Fruit fly (Drosophila melanogaster) whole organism, embryonic: ENCODE measurements around the gene Shaw.

ENCODE experiments used
- Aef1 ChIP-seq: fragments of 200-800 bp; sonication (Bioruptor generic); IDR thresholded peaks from 3 replicates; pipeline ENCODE4 v1.3.6; 2022; ENCODE audit warnings: missing biosample characterization, missing genetic modification characterization
- Atf6 ChIP-seq: fragments of 200-800 bp; sonication (Bioruptor generic); IDR thresholded peaks from 2 replicates; pipeline ENCODE4 v1.3.6; 2022; ENCODE audit warnings: missing biosample characterization, missing genetic modification characterization
- CG1024 ChIP-seq: fragments of 200-800 bp; sonication (Bioruptor generic); IDR thresholded peaks from 2 replicates; pipeline ENCODE4 v1.3.6; 2022; ENCODE audit warnings: missing biosample characterization, missing genetic modification characterization
- CG10543 ChIP-seq: fragments of 200-800 bp; sonication (Bioruptor generic); optimal IDR thresholded peaks from 3 replicates; lab custom pipeline; 2017; ENCODE audit warnings: missing biosample characterization, mild to moderate bottlenecking, missing genetic modification characterization, moderate library complexity
- CG15269 ChIP-seq: fragments of 200-800 bp; sonication (Bioruptor generic); optimal IDR thresholded peaks from 2 replicates; lab custom pipeline; 2018; ENCODE audit warnings: missing biosample characterization, mild to moderate bottlenecking, missing genetic modification characterization, moderate library complexity
- CG1529 ChIP-seq: fragments of 200-800 bp; sonication (Bioruptor generic); optimal IDR thresholded peaks from 3 replicates; lab custom pipeline; 2018; ENCODE audit warnings: missing biosample characterization, missing genetic modification characterization
- CG15479 ChIP-seq: fragments of 200-800 bp; sonication (Bioruptor generic); optimal IDR thresholded peaks from 3 replicates; lab custom pipeline; 2019; ENCODE audit warnings: missing biosample characterization, mild to moderate bottlenecking, missing genetic modification characterization, moderate library complexity
- CG17612 ChIP-seq: fragments of 200-800 bp; sonication (Bioruptor generic); IDR thresholded peaks from 2 replicates; pipeline ENCODE4 v1.3.6; 2022; ENCODE audit warnings: missing biosample characterization, missing genetic modification characterization
- CG17829 ChIP-seq: fragments of 200-800 bp; optimal IDR thresholded peaks from 2 replicates; lab custom pipeline; 2019; ENCODE audit warnings: missing biosample characterization, mild to moderate bottlenecking, missing genetic modification characterization, moderate library complexity
- CG1792 ChIP-seq: fragments of 200-800 bp; sonication (Bioruptor generic); optimal IDR thresholded peaks from 2 replicates; lab custom pipeline; 2016; ENCODE audit warnings: missing biosample characterization, missing genetic modification characterization
- CG2120 ChIP-seq: fragments of 200-800 bp; sonication (Bioruptor generic); optimal IDR thresholded peaks from 3 replicates; lab custom pipeline; 2016; ENCODE audit warnings: missing biosample characterization, missing genetic modification characterization
- CG32532 ChIP-seq: fragments of 200-800 bp; sonication (Bioruptor generic); IDR thresholded peaks from 2 replicates; pipeline ENCODE4 v1.3.6; 2022; ENCODE audit warnings: missing biosample characterization, missing genetic modification characterization
- CG32767 ChIP-seq: fragments of 200-800 bp; sonication (Bioruptor generic); IDR thresholded peaks from 2 replicates; pipeline ENCODE4 v1.3.6; 2022; ENCODE audit warnings: missing biosample characterization, missing genetic modification characterization
- CG3407 ChIP-seq: fragments of 200-800 bp; sonication (Bioruptor generic); optimal IDR thresholded peaks from 2 replicates; lab custom pipeline; 2018; ENCODE audit warnings: missing biosample characterization, mild to moderate bottlenecking, missing genetic modification characterization
- CG3995 ChIP-seq: fragments of 200-800 bp; sonication (Bioruptor generic); optimal IDR thresholded peaks from 3 replicates; lab custom pipeline; 2016; ENCODE audit warnings: missing biosample characterization, missing genetic modification characterization
- CG4707 ChIP-seq: fragments of 200-800 bp; sonication (Bioruptor generic); optimal IDR thresholded peaks from 2 replicates; lab custom pipeline; 2018; ENCODE audit warnings: missing biosample characterization, mild to moderate bottlenecking, missing genetic modification characterization, moderate library complexity
- CG4854 ChIP-seq: fragments of 200-800 bp; sonication (Bioruptor generic); optimal IDR thresholded peaks from 2 replicates; lab custom pipeline; 2016; ENCODE audit warnings: missing biosample characterization, missing genetic modification characterization, inconsistent platforms
- CG5953 ChIP-seq: fragments of 200-800 bp; sonication (Bioruptor generic); IDR thresholded peaks from 2 replicates; pipeline ENCODE4 v1.3.6; 2022; ENCODE audit warnings: missing biosample characterization, missing genetic modification characterization
- CG7357 ChIP-seq: fragments of 200-800 bp; sonication (Bioruptor generic); IDR thresholded peaks from 3 replicates; pipeline ENCODE4 v1.3.6; 2022; ENCODE audit warnings: missing biosample characterization, missing genetic modification characterization
- CG8290 ChIP-seq, 3 experiments: fragments of 200-800 bp; sonication (Bioruptor generic); optimal IDR thresholded peaks; 2 replicates each; lab custom pipeline; 2016 to 2019; ENCODE audit warnings: missing biosample characterization in 3 of 3, missing genetic modification characterization in 3 of 3, mild to moderate bottlenecking in 2 of 3, moderate library complexity in 1 of 3
- CG8359 ChIP-seq: fragments of 200-800 bp; sonication (Bioruptor generic); optimal IDR thresholded peaks from 2 replicates; lab custom pipeline; 2017; ENCODE audit warnings: missing biosample characterization, mild to moderate bottlenecking, missing genetic modification characterization, borderline replicate concordance
- CG9215 ChIP-seq: fragments of 200-800 bp; sonication (Bioruptor generic); IDR thresholded peaks from 2 replicates; pipeline ENCODE4 v1.3.6; 2022; ENCODE audit warnings: missing biosample characterization, missing genetic modification characterization
- CG9727 ChIP-seq: fragments of 200-800 bp; sonication (Bioruptor generic); optimal IDR thresholded peaks from 3 replicates; lab custom pipeline; 2017; ENCODE audit warnings: missing biosample characterization, mild to moderate bottlenecking, missing genetic modification characterization
- CG9932 ChIP-seq: fragments of 200-800 bp; sonication (Bioruptor generic); IDR thresholded peaks from 2 replicates; pipeline ENCODE4 v1.3.6; 2022; ENCODE audit warnings: missing biosample characterization, missing genetic modification characterization
- CoRest ChIP-seq: fragments of 200-800 bp; sonication (Bioruptor generic); optimal IDR thresholded peaks from 3 replicates; lab custom pipeline; 2018; ENCODE audit warnings: missing biosample characterization, mild to moderate bottlenecking, missing genetic modification characterization, moderate library complexity
- HLH3B ChIP-seq: fragments of 200-800 bp; sonication (Bioruptor generic); IDR thresholded peaks from 2 replicates; pipeline ENCODE4 v1.3.6; 2022; ENCODE audit warnings: missing biosample characterization, missing genetic modification characterization
- Hr78 ChIP-seq, 2 experiments: fragments of 200-800 bp in 1 of 2; fragments of >200 bp in 1 of 2; sonication (Bioruptor generic) in 1 of 2; optimal IDR thresholded peaks; 2 replicates each; lab custom pipeline; 2017 to 2019; ENCODE audit warnings: missing biosample characterization in 2 of 2, missing genetic modification characterization in 2 of 2, mild to moderate bottlenecking in 1 of 2, moderate library complexity in 1 of 2
- Hsf ChIP-seq: fragments of 200-800 bp; sonication (Bioruptor generic); optimal IDR thresholded peaks from 3 replicates; lab custom pipeline; 2016; ENCODE audit warnings: missing biosample characterization, missing genetic modification characterization
- ash1 ChIP-seq: fragments of 200-800 bp; sonication (Bioruptor generic); optimal IDR thresholded peaks from 2 replicates; lab custom pipeline; 2018; ENCODE audit warnings: missing biosample characterization, mild to moderate bottlenecking, missing genetic modification characterization
- bab2 ChIP-seq: fragments of 200-800 bp; sonication (Bioruptor generic); optimal IDR thresholded peaks from 2 replicates; lab custom pipeline; 2016; ENCODE audit warnings: missing biosample characterization, missing genetic modification characterization
- bcd ChIP-seq: fragments of 200-800 bp; sonication (Bioruptor generic); optimal IDR thresholded peaks from 2 replicates; lab custom pipeline; 2017; ENCODE audit warnings: missing biosample characterization, mild to moderate bottlenecking, missing genetic modification characterization
- bowl ChIP-seq: fragments of 200-800 bp; sonication (Bioruptor generic); IDR thresholded peaks from 2 replicates; pipeline ENCODE4 v1.3.6; 2022; ENCODE audit warnings: missing biosample characterization, missing genetic modification characterization
- cas ChIP-seq: fragments of 200-800 bp; sonication (Bioruptor generic); IDR thresholded peaks from 2 replicates; pipeline ENCODE4 v1.3.6; 2022; ENCODE audit warnings: missing biosample characterization, missing genetic modification characterization
- chinmo ChIP-seq: fragments of 200-800 bp; sonication (Bioruptor generic); IDR thresholded peaks from 4 replicates; pipeline ENCODE4 v1.3.6; 2022; ENCODE audit warnings: missing biosample characterization, missing genetic modification characterization; ENCODE audit not compliant: partially characterized antibody
- ci ChIP-seq: fragments of 200-800 bp; sonication (Bioruptor generic); IDR thresholded peaks from 3 replicates; pipeline ENCODE4 v1.3.6; 2022; ENCODE audit warnings: missing biosample characterization, missing genetic modification characterization
- da ChIP-seq: fragments of 200-800 bp; sonication (Bioruptor generic); optimal IDR thresholded peaks from 2 replicates; lab custom pipeline; 2016; ENCODE audit warnings: missing biosample characterization, missing genetic modification characterization
- disco-r ChIP-seq: fragments of 200-800 bp; sonication (Bioruptor generic); optimal IDR thresholded peaks from 2 replicates; lab custom pipeline; 2016; ENCODE audit warnings: missing biosample characterization, missing genetic modification characterization
- en ChIP-seq: fragments of 200-800 bp; sonication (Bioruptor generic); optimal IDR thresholded peaks from 2 replicates; lab custom pipeline; 2016; ENCODE audit warnings: missing biosample characterization, missing genetic modification characterization
- fru ChIP-seq: fragments of >200 bp; optimal IDR thresholded peaks from 2 replicates; lab custom pipeline; 2017
- grn ChIP-seq: fragments of 200-800 bp; sonication (Bioruptor generic); optimal IDR thresholded peaks from 3 replicates; lab custom pipeline; 2017; ENCODE audit warnings: missing biosample characterization, missing genetic modification characterization
- nerfin-1 ChIP-seq: fragments of 200-800 bp; sonication (Bioruptor generic); optimal IDR thresholded peaks from 3 replicates; lab custom pipeline; 2019; ENCODE audit warnings: missing biosample characterization, mild to moderate bottlenecking, missing genetic modification characterization, moderate library complexity
- nerfin-2 ChIP-seq: fragments of 200-800 bp; sonication (Bioruptor generic); IDR thresholded peaks from 2 replicates; pipeline ENCODE4 v1.3.6; 2022; ENCODE audit warnings: missing biosample characterization, missing genetic modification characterization; ENCODE audit not compliant: partially characterized antibody
- pros ChIP-seq: fragments of 200-800 bp; sonication (Bioruptor generic); optimal IDR thresholded peaks from 3 replicates; lab custom pipeline; 2019; ENCODE audit warnings: missing biosample characterization, mild to moderate bottlenecking, missing genetic modification characterization, moderate library complexity
- sc ChIP-seq, 3 experiments: fragments of >200 bp in 2 of 3; fragments of 200-800 bp in 1 of 3; sonication (Bioruptor generic) in 1 of 3; optimal IDR thresholded peaks; 2 replicates in 2 of 3; 3 replicates in 1 of 3; lab custom pipeline; 2017; ENCODE audit warnings: mild to moderate bottlenecking in 1 of 3, missing biosample characterization in 1 of 3, missing genetic modification characterization in 1 of 3, missing genetic modification reagents in 1 of 3
- slbo ChIP-seq: fragments of 200-800 bp; sonication (Bioruptor generic); IDR thresholded peaks from 2 replicates; pipeline ENCODE4 v1.3.6; 2022; ENCODE audit warnings: missing biosample characterization, missing genetic modification characterization
- slp2 ChIP-seq: fragments of 200-800 bp; sonication (Bioruptor generic); optimal IDR thresholded peaks from 2 replicates; lab custom pipeline; 2016; ENCODE audit warnings: missing biosample characterization, missing genetic modification characterization
- tap ChIP-seq: fragments of 200-800 bp; optimal IDR thresholded peaks from 3 replicates; lab custom pipeline; 2019; ENCODE audit warnings: missing biosample characterization, mild to moderate bottlenecking, missing genetic modification characterization, moderate library complexity
- ttk ChIP-seq: fragments of 200-800 bp; sonication (Bioruptor generic); IDR thresholded peaks from 2 replicates; pipeline ENCODE4 v2.1.2; 2022; ENCODE audit warnings: missing biosample characterization, missing genetic modification characterization
- tup ChIP-seq: fragments of 200-800 bp; sonication (Bioruptor generic); optimal IDR thresholded peaks from 2 replicates; lab custom pipeline; 2016; ENCODE audit warnings: missing biosample characterization, mild to moderate bottlenecking, missing genetic modification characterization, moderate library complexity

Shaw gene

DNA sequence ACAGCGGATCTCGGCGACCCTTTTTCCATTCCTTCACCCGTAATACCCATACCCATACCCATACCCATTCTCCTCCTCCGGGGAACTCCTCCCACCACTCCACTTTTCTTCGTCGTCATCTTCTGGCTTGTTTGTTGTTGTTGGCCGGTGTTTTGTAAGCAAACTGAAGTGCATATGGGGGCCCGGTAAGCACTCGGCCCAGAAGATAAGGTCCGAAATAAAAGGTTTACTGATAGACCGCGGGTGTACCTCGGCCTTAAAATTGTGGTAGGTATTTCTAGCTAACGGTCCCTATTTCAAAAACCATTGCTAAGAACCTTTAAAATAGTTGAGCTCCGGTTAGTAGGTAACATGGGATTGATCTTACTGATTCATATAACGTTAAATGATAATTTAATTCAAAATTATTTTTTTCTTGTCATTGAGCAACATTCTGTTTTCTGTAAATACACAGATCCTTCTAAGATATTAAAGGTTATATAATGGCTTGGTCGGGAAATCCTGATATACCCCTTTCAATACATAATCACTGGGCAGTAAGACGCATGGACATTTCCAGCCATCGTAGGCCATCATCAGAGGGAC is 57.9 kb downstream of the Shaw start (continued):
- TF ChIP-seq chinmo (GFP tag; lab: Robert Waterston, UW) (no peak), CG8359 (GFP tag; lab: Kevin White, UChicago) (no peak), CG17612 (GFP tag; lab: Robert Waterston, UW) (no peak), CG32532 (GFP tag; lab: Robert Waterston, UW) (no peak), CG4854 (no peak), CG10543 (GFP tag; lab: Kevin White, UChicago) (no peak), Hsf (peak; percentile 29), Aef1 (GFP tag; lab: Robert Waterston, UW) (no peak), CG32767 (GFP tag; lab: Robert Waterston, UW) (0 out of 2 replicates have a peak, but pooled peaks have one; percentile 40), disco-r (GFP tag; lab: Kevin White, UChicago) (no peak), tup (no peak), bcd (GFP tag; lab: Kevin White, UChicago) (peak; percentile 25), CG17829 (tag; lab: Kevin White, UChicago) (peak; percentile 60), CG1792 (GFP tag; lab: Kevin White, UChicago) (no peak), slp2 (GFP tag; lab: Kevin White, UChicago) (peak; percentile 54), Atf6 (GFP tag; lab: Robert Waterston, UW) (no peak), fru (lab: Kevin White, UChicago) (no peak), en (no peak), nerfin-1 (no peak), CG9727 (GFP tag; lab: Kevin White, UChicago) (peak; percentile 74), bowl (peak; percentile 60; the same call in 1 of the 2 replicates), CG3407 (GFP tag; lab: Kevin White, UChicago) (peak; percentile 22), cas (GFP tag; lab: Robert Waterston, UW) (no peak), CG1024 (GFP tag; lab: Robert Waterston, UW) (no peak), CG5953 (GFP tag; lab: Robert Waterston, UW) (0 out of 2 replicates have a peak, but pooled peaks have one; percentile 19), CG3995 (GFP tag; lab: Kevin White, UChicago) (no peak), bab2 (no peak), pros (GFP tag; lab: Kevin White, UChicago) (peak; percentile 65), grn (peak; percentile 4), Hr78 (GFP tag; optimal IDR thresholded peaks at IDR 0.05; lab: Kevin White, UChicago) (no peak), CG9215 (GFP tag; lab: Robert Waterston, UW) (0 out of 2 replicates have a peak, but pooled peaks have one; percentile 13), slbo (GFP tag; lab: Robert Waterston, UW) (0 out of 2 replicates have a peak, but pooled peaks have one; percentile 30), nerfin-2 (GFP tag; lab: Robert Waterston, UW) (no peak), HLH3B (GFP tag; lab: Robert Waterston, UW) (0 out of 2 replicates have a peak, but pooled peaks have one; percentile 17), CoRest (peak; percentile 41), sc (optimal IDR thresholded peaks at IDR 0.05; lab: Kevin White, UChicago) (no peak), sc (GFP tag; optimal IDR thresholded peaks at IDR 0.05; lab: Kevin White, UChicago) (peak; percentile 40), ash1 (GFP tag; lab: Kevin White, UChicago) (no peak), CG4707 (GFP tag; lab: Kevin White, UChicago) (no peak), CG2120 (GFP tag; lab: Kevin White, UChicago) (peak; percentile 32), CG15479 (GFP tag; lab: Kevin White, UChicago) (no peak), tap (no peak), da (GFP tag; lab: Kevin White, UChicago) (no peak), CG1529 (no peak), CG9932 (GFP tag; lab: Robert Waterston, UW) (no peak), ci (GFP tag; lab: Robert Waterston, UW) (0 out of 3 replicates have a peak, but pooled peaks have one; percentile 23), CG15269 (no peak), CG8290 (GFP tag; optimal IDR thresholded peaks at IDR 0.05; lab: Kevin White, UChicago) (no peak), CG8290 (tag; optimal IDR thresholded peaks at IDR 0.05; lab: Kevin White, UChicago) (no peak), CG7357 (GFP tag; lab: Robert Waterston, UW) (no peak; the same call in 2 of the 3 replicates), ttk (peak; percentile 33; the same call in 1 of the 2 replicates)
